Worm (Caenorhabditis elegans) whole organism, L1 larva: ENCODE results near the gene math-24.
"Not testable (repeated sequence)": the region's sequence is repeated elsewhere in the genome, so short reads cannot be mapped to it uniquely, and the experiment has no call there.

ENCODE experiments used
- nhr-11 ChIP-seq: fragments of 150-350 bp; optimal IDR thresholded peaks from 2 replicates; lab custom pipeline; 2014; ENCODE audit warnings: missing biosample characterization, missing genetic modification characterization
- unc-130 ChIP-seq: fragments of 150-350 bp; optimal IDR thresholded peaks from 2 replicates; lab custom pipeline; 2017; ENCODE audit warnings: missing biosample characterization, missing genetic modification characterization, inconsistent platforms
- unc-98 ChIP-seq: fragments of 200-800 bp; sonication (Bioruptor generic); IDR thresholded peaks from 2 replicates; pipeline ENCODE4 v1.3.6; 2022; ENCODE audit warnings: missing genetic modification characterization, missing compliant biosample characterization

DNA sequence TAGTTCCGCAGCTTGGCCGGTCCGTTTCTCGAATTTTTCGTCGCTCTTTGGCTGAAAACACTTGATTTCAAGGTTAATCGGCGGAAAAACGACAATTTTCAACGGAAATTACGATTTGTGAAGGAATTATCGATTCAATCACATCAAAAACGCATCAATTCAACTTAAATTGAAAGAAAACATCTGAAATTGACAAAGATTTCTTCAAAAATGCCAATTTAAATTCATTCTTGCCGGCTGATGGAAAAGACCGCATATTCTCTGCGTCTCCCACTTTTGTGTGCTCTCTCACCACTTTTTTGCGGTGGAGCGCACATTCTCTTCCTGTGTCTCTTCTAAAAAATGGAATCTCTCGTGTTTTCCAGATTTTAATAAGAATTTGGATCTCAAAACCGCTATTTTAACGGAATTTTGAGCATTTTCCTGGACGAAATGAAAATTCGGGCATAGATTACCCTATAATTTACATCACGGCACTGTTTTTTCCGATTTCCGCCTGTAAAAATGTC, 38.7 kb upstream of the math-24 start, which contains the start of gene C16C4.18:
- TF ChIP-seq unc-130 (tag; lab: Kevin White, UChicago); nhr-11 (tag; lab: Kevin White, UChicago); unc-98 (GFP tag; lab: Robert Waterston, UW): not testable (repeated sequence)
